Fruit fly (Drosophila melanogaster): ENCODE results near the gene Ddr.

Gene Ddr

dm6 chr2L:6280328-6280727 is 27.4 kb downstream of the Ddr start (continued):
- peak in 1 of 2 experiments; percentile 75 for TF ChIP-seq bsh (GFP tag; optimal IDR thresholded peaks at IDR 0.05)
- TF ChIP-seq NFAT (GFP tag; IDR thresholded peaks at IDR 0.05), result no peak
- TF ChIP-seq Ets65A (GFP tag), result peak; percentile 95
- peak; percentile 34; the same call in 1 of the 2 replicates for TF ChIP-seq MBD-R2 (GFP tag; IDR thresholded peaks at IDR 0.05)
- TF ChIP-seq CG12219 (GFP tag; optimal IDR thresholded peaks at IDR 0.05), result peak; percentile 4
- no peak for TF ChIP-seq h (optimal IDR thresholded peaks at IDR 0.05)
- peak; percentile 43 to 59 for TF ChIP-seq dpn (GFP tag; optimal IDR thresholded peaks at IDR 0.05)
- no peak for TF ChIP-seq CG13123 (GFP tag; optimal IDR thresholded peaks at IDR 0.05)
- TF ChIP-seq knrl (GFP tag; IDR thresholded peaks at IDR 0.05; ENCODE audit: partially characterized antibody), result no peak
- peak; percentile 73 for TF ChIP-seq ttk (GFP tag; IDR thresholded peaks at IDR 0.05)
- peak; percentile 0 for TF ChIP-seq B-H2 (GFP tag; optimal IDR thresholded peaks at IDR 0.05)
- TF ChIP-seq Bdp1 (GFP tag; optimal IDR thresholded peaks at IDR 0.05), result no peak
- peak; percentile 20 for TF ChIP-seq CG1529 (GFP tag; optimal IDR thresholded peaks at IDR 0.05)
- TF ChIP-seq prd (optimal IDR thresholded peaks at IDR 0.05), result no peak
- TF ChIP-seq prd (GFP tag; IDR thresholded peaks at IDR 0.05), result peak; percentile 82
- TF ChIP-seq Poxn (GFP tag; IDR thresholded peaks at IDR 0.05), result no peak
- TF ChIP-seq Sry-δ (GFP tag; optimal IDR thresholded peaks at IDR 0.05), result no peak
- TF ChIP-seq pan (optimal IDR thresholded peaks at IDR 0.05), result no peak
- peak in 1 of 2 experiments; percentile 71 for TF ChIP-seq pan (GFP tag; optimal IDR thresholded peaks at IDR 0.05 in 1 of 2, IDR thresholded peaks at IDR 0.05 in 1 of 2)
- peak; percentile 35 for TF ChIP-seq scrt (GFP tag; optimal IDR thresholded peaks at IDR 0.05)
- peak; percentile 9 for TF ChIP-seq Nf-YC (tag; optimal IDR thresholded peaks at IDR 0.05)
- TF ChIP-seq hbn (GFP tag; IDR thresholded peaks at IDR 0.05; ENCODE audit: partially characterized antibody), result no peak
- peak; percentile 10 for TF ChIP-seq CG6854 (GFP tag; optimal IDR thresholded peaks at IDR 0.05)
- TF ChIP-seq CG10565 (GFP tag; optimal IDR thresholded peaks at IDR 0.05), result no peak
- TF ChIP-seq CG2202 (tag; optimal IDR thresholded peaks at IDR 0.05), result peak; percentile 14
- TF ChIP-seq HmgZ (tag; optimal IDR thresholded peaks at IDR 0.05), result peak; percentile 31
- TF ChIP-seq CG1792 (GFP tag; optimal IDR thresholded peaks at IDR 0.05), result no peak
- peak; percentile 29 for TF ChIP-seq CG12659 (GFP tag; optimal IDR thresholded peaks at IDR 0.05)
- TF ChIP-seq Xbp1 (GFP tag; optimal IDR thresholded peaks at IDR 0.05), result peak; percentile 67
- TF ChIP-seq CG31365 (tag; optimal IDR thresholded peaks at IDR 0.05), result no peak
- TF ChIP-seq CG34224 (GFP tag; IDR thresholded peaks at IDR 0.05; ENCODE audit: partially characterized antibody), result no peak
- TF ChIP-seq CG34422 (GFP tag; IDR thresholded peaks at IDR 0.05), result 0 out of 3 replicates have a peak, but pooled peaks have one; percentile 46
- TF ChIP-seq al (GFP tag; IDR thresholded peaks at IDR 0.05), result peak; percentile 30; the same call in 1 of the 2 replicates
- TF ChIP-seq CkIIα-i1 (GFP tag; IDR thresholded peaks at IDR 0.05), result no peak
- peak; percentile 52 for TF ChIP-seq ems (GFP tag; optimal IDR thresholded peaks at IDR 0.05)
- TF ChIP-seq dm (GFP tag; optimal IDR thresholded peaks at IDR 0.05), result no peak
- peak; percentile 36; the same call in 1 of the 2 replicates for TF ChIP-seq CG11085 (GFP tag; IDR thresholded peaks at IDR 0.05)
- peak; percentile 63 for TF ChIP-seq E2f1 (GFP tag; IDR thresholded peaks at IDR 0.05)
- TF ChIP-seq CG2889 (GFP tag; IDR thresholded peaks at IDR 0.05), result peak; percentile 40; the same call in 1 of the 3 replicates
- TF ChIP-seq Elba2 (GFP tag; optimal IDR thresholded peaks at IDR 0.05), result no peak
- no peak for TF ChIP-seq insv (GFP tag; optimal IDR thresholded peaks at IDR 0.05)
- peak; percentile 70 for TF ChIP-seq Ssrp (tag; optimal IDR thresholded peaks at IDR 0.05)
- no peak for TF ChIP-seq Neu2 (GFP tag; optimal IDR thresholded peaks at IDR 0.05; ENCODE audit: borderline replicate concordance)
- TF ChIP-seq Fer2 (tag; optimal IDR thresholded peaks at IDR 0.05), result no peak
- TF ChIP-seq slp2 (GFP tag; optimal IDR thresholded peaks at IDR 0.05), result peak; percentile 23
- TF ChIP-seq CG11695 (GFP tag; IDR thresholded peaks at IDR 0.05), result peak; percentile 75
- no peak for TF ChIP-seq pb (GFP tag; optimal IDR thresholded peaks at IDR 0.05)
- no peak for TF ChIP-seq ab (GFP tag; optimal IDR thresholded peaks at IDR 0.05)
- TF ChIP-seq HLH3B (GFP tag; IDR thresholded peaks at IDR 0.05), result peak; percentile 78
- no peak for TF ChIP-seq CG8478 (optimal IDR thresholded peaks at IDR 0.05)
- no peak for TF ChIP-seq D (optimal IDR thresholded peaks at IDR 0.05)
- peak; percentile 64 for TF ChIP-seq D (GFP tag; optimal IDR thresholded peaks at IDR 0.05)
- TF ChIP-seq CG8765 (GFP tag; IDR thresholded peaks at IDR 0.05), result no peak

Data from whole organism, embryonic.